Worm (Caenorhabditis elegans) whole organism, L3 larva: ENCODE results near the gene Y66D12A.11.

Experiments used
- R02D3.7 ChIP-seq: fragments of 150-350 bp; optimal IDR thresholded peaks from 2 replicates; lab custom pipeline; 2014; ENCODE audit warnings: missing biosample characterization, missing genetic modification characterization
- ZK546.5 ChIP-seq: sonication (generic microtip); optimal IDR thresholded peaks from 2 replicates; lab custom pipeline; 2017; ENCODE audit warnings: missing biosample characterization, missing genetic modification characterization
- aly-2 ChIP-seq: fragments of 150-350 bp; optimal IDR thresholded peaks from 2 replicates; lab custom pipeline; 2014; ENCODE audit warnings: missing biosample characterization, missing genetic modification characterization
- ama-1 ChIP-seq: fragments of 150-350 bp; optimal IDR thresholded peaks from 2 replicates; lab custom pipeline; 2018
- ceh-16 ChIP-seq: sonication (generic microtip); optimal IDR thresholded peaks from 2 replicates; lab custom pipeline; 2017; ENCODE audit warnings: missing biosample characterization, missing genetic modification characterization
- ceh-82 ChIP-seq: fragments of 150-350 bp; optimal IDR thresholded peaks from 2 replicates; lab custom pipeline; 2014; ENCODE audit warnings: missing biosample characterization, missing genetic modification characterization
- ceh-9 ChIP-seq: sonication (generic microtip); optimal IDR thresholded peaks from 2 replicates; lab custom pipeline; 2018; ENCODE audit warnings: missing biosample characterization, missing genetic modification characterization
- daf-12 ChIP-seq: fragments of 150-350 bp; optimal IDR thresholded peaks from 2 replicates; lab custom pipeline; 2014; ENCODE audit warnings: missing biosample characterization, missing genetic modification reagents, missing genetic modification characterization
- egl-27 ChIP-seq: sonication (generic microtip); optimal IDR thresholded peaks from 4 replicates; lab custom pipeline; 2017; ENCODE audit warnings: missing biosample characterization, missing genetic modification reagents, missing genetic modification characterization
- elt-2 ChIP-seq: sonication (generic microtip); optimal IDR thresholded peaks from 2 replicates; lab custom pipeline; 2016; ENCODE audit warnings: missing genetic modification reagents, mild to moderate bottlenecking, missing genetic modification characterization, missing compliant biosample characterization
- eor-1 ChIP-seq, 2 experiments: fragments of 150-350 bp; optimal IDR thresholded peaks; 2 replicates each; lab custom pipeline; 2014 to 2018; ENCODE audit warnings: missing biosample characterization in 2 of 2, missing genetic modification characterization in 2 of 2
- fkh-2 ChIP-seq: fragments of 150-350 bp; optimal IDR thresholded peaks from 2 replicates; lab custom pipeline; 2014; ENCODE audit warnings: missing biosample characterization, missing genetic modification reagents, missing genetic modification characterization
- fos-1 ChIP-seq: fragments of 150-350 bp; optimal IDR thresholded peaks from 2 replicates; lab custom pipeline; 2014; ENCODE audit warnings: missing biosample characterization, missing genetic modification characterization
- jun-1 ChIP-seq: fragments of 150-350 bp; optimal IDR thresholded peaks from 2 replicates; lab custom pipeline; 2014; ENCODE audit warnings: missing biosample characterization, missing genetic modification reagents, missing genetic modification characterization
- lin-15B ChIP-seq: fragments of 150-350 bp; optimal IDR thresholded peaks from 2 replicates; lab custom pipeline; 2014; ENCODE audit warnings: missing biosample characterization, missing genetic modification characterization
- lin-39 ChIP-seq: fragments of 150-350 bp; optimal IDR thresholded peaks from 2 replicates; lab custom pipeline; 2018; ENCODE audit warnings: missing biosample characterization, missing genetic modification reagents, missing genetic modification characterization
- mdl-1 ChIP-seq: fragments of 150-350 bp; optimal IDR thresholded peaks from 2 replicates; lab custom pipeline; 2014; ENCODE audit warnings: missing biosample characterization, missing genetic modification characterization
- mml-1 ChIP-seq: fragments of 150-350 bp; sonication (generic microtip); optimal IDR thresholded peaks from 3 replicates; lab custom pipeline; 2014; ENCODE audit warnings: missing biosample characterization, missing genetic modification characterization
- nfya-1 ChIP-seq: sonication (generic microtip); optimal IDR thresholded peaks from 2 replicates; lab custom pipeline; 2017; ENCODE audit warnings: missing genetic modification characterization, mild to moderate bottlenecking, missing compliant biosample characterization, antibody characterized with exemption, moderate library complexity; ENCODE audit not compliant: insufficient read depth
- nhr-12 ChIP-seq: fragments of 150-350 bp; optimal IDR thresholded peaks from 2 replicates; lab custom pipeline; 2014; ENCODE audit warnings: missing biosample characterization, missing genetic modification characterization
- nhr-23 ChIP-seq: fragments of 150-350 bp; optimal IDR thresholded peaks from 2 replicates; lab custom pipeline; 2014; ENCODE audit warnings: missing biosample characterization, missing genetic modification reagents, missing genetic modification characterization
- nhr-237 ChIP-seq: fragments of 150-350 bp; optimal IDR thresholded peaks from 2 replicates; lab custom pipeline; 2014; ENCODE audit warnings: missing biosample characterization, missing genetic modification characterization
- nhr-25 ChIP-seq: sonication (generic microtip); optimal IDR thresholded peaks from 2 replicates; lab custom pipeline; 2017; ENCODE audit warnings: missing biosample characterization, missing genetic modification characterization
- nhr-28 ChIP-seq: fragments of 150-350 bp; optimal IDR thresholded peaks from 2 replicates; lab custom pipeline; 2014; ENCODE audit warnings: missing biosample characterization, missing genetic modification characterization
- nhr-43 ChIP-seq: sonication (generic microtip); optimal IDR thresholded peaks from 2 replicates; lab custom pipeline; 2016; ENCODE audit warnings: mild to moderate bottlenecking, missing genetic modification characterization, missing compliant biosample characterization; ENCODE audit not compliant: poor library complexity, severe bottlenecking
- nhr-67 ChIP-seq: fragments of 150-350 bp; optimal IDR thresholded peaks from 2 replicates; lab custom pipeline; 2014; ENCODE audit warnings: missing biosample characterization, missing genetic modification characterization
- nhr-76 ChIP-seq: fragments of 150-350 bp; sonication (generic microtip); optimal IDR thresholded peaks from 5 replicates; lab custom pipeline; 2014; ENCODE audit warnings: missing biosample characterization, missing genetic modification characterization
- nhr-77 ChIP-seq: fragments of 150-350 bp; optimal IDR thresholded peaks from 2 replicates; lab custom pipeline; 2014; ENCODE audit warnings: missing biosample characterization, missing genetic modification characterization
- pha-4 ChIP-seq: fragments of 150-350 bp; optimal IDR thresholded peaks from 2 replicates; lab custom pipeline; 2014; ENCODE audit warnings: missing biosample characterization, missing genetic modification reagents, missing genetic modification characterization
- pqm-1 ChIP-seq: fragments of 150-350 bp; optimal IDR thresholded peaks from 2 replicates; lab custom pipeline; 2017; ENCODE audit warnings: missing biosample characterization, missing genetic modification characterization, inconsistent platforms
- sea-2 ChIP-seq: fragments of 150-350 bp; sonication (generic microtip); optimal IDR thresholded peaks from 4 replicates; lab custom pipeline; 2014; ENCODE audit warnings: missing biosample characterization, missing genetic modification reagents, missing genetic modification characterization
- tbx-2 ChIP-seq: sonication (generic microtip); optimal IDR thresholded peaks from 2 replicates; lab custom pipeline; 2016; ENCODE audit warnings: mild to moderate bottlenecking, missing genetic modification characterization, missing compliant biosample characterization
- zag-1 ChIP-seq: fragments of 150-350 bp; optimal IDR thresholded peaks from 2 replicates; lab custom pipeline; 2014; ENCODE audit warnings: missing biosample characterization, missing genetic modification characterization
- ztf-11 ChIP-seq: fragments of 150-350 bp; optimal IDR thresholded peaks from 2 replicates; lab custom pipeline; 2014; ENCODE audit warnings: missing biosample characterization, missing genetic modification characterization

Y66D12A.11 gene

ce11 chrIII:11534624-11535079, 28.6 kb upstream of the Y66D12A.11 start, which contains the start of gene nrps-1:
nrps-1 (plus strand) TSS chrIII:11534674.
- TF ChIP-seq tbx-2 (tag; lab: Kevin White, UChicago) = no peak

DNA sequence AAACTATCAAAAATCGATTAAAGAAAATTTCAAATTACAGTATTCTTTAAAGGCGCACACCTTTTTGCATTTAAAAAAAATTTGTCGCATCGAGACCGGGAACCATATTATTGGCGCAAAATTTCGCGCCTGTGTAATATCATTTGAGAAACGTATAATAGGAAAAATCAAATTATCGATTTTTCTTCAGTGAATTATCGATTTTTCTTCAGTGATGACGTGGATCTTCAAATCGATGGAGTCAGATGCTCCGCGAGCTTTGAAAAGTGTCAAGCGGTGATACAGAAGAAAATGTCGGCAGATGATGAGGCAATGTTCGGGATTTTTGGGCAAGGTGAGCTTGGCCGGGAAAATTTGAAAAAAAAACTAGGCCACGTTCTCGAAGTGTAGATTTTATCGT, 27.8 kb upstream of the Y66D12A.11 start:
- TF ChIP-seq ama-1 (lab: Kevin White, UChicago) = no peak
- TF ChIP-seq nhr-12 (tag; lab: Kevin White, UChicago) = no peak
- no peak for TF ChIP-seq pqm-1 (tag; lab: Kevin White, UChicago)
- no peak for TF ChIP-seq ceh-9 (tag; lab: Kevin White, UChicago)
- TF ChIP-seq ceh-16 (tag; lab: Kevin White, UChicago) = no peak
- TF ChIP-seq sea-2 = no peak
- no peak for TF ChIP-seq ceh-82 (tag; lab: Kevin White, UChicago)
- TF ChIP-seq fkh-2 (tag; lab: Kevin White, UChicago) = no peak
- no peak for TF ChIP-seq eor-1 (tag; optimal IDR thresholded peaks at IDR 0.05; lab: Kevin White, UChicago)
- TF ChIP-seq lin-15B (tag; lab: Kevin White, UChicago) = no peak
- TF ChIP-seq nhr-28 = no peak
- TF ChIP-seq fos-1 (tag; lab: Kevin White, UChicago) = no peak
- no peak for TF ChIP-seq aly-2 (tag; lab: Kevin White, UChicago)
- no peak for TF ChIP-seq nhr-77

ce11 chrIII:11544947-11545346, 18.3 kb upstream of the Y66D12A.11 start:
- TF ChIP-seq jun-1 (tag; lab: Kevin White, UChicago) = no peak
- TF ChIP-seq ceh-16 (tag; lab: Kevin White, UChicago) = no peak
- no peak for TF ChIP-seq nhr-12 (tag; lab: Kevin White, UChicago)
- no peak for TF ChIP-seq daf-12 (tag; lab: Kevin White, UChicago)
- no peak for TF ChIP-seq zag-1 (tag; lab: Kevin White, UChicago)
- TF ChIP-seq mml-1 = no peak

DNA sequence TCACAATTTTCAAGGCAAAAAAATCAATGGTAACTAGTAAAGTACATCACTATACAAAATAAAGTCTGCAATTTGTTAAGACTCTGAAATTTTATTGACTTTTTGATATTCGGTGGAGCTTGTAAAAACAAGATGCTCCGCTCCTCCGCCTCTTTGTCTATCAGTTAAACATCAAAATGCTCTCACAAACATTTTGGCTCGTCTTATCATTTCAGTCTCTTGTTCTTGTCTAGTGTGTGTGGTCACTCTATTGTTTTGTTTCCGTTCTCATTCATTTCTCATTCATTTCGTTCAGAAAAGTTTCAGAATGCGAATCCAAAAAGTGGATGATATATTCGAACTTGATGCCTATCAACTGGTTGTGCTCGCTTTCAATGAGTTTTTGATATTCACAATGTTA, 15.2 kb upstream of the Y66D12A.11 start, which contains the start of gene Y66D12A.13:
TSS of gene Y66D12A.13 (plus strand) at position 301 of the 400 bp plus-strand sequence.
- peak; percentile 23 for TF ChIP-seq elt-2 (tag; lab: Kevin White, UChicago)
- TF ChIP-seq pha-4 (tag; lab: Kevin White, UChicago) = no peak
- no peak for TF ChIP-seq nhr-237
- no peak for TF ChIP-seq ZK546.5 (tag; lab: Kevin White, UChicago)
- no peak for TF ChIP-seq tbx-2 (tag; lab: Kevin White, UChicago)
- TF ChIP-seq nhr-23 (tag; lab: Kevin White, UChicago) = no peak

DNA sequence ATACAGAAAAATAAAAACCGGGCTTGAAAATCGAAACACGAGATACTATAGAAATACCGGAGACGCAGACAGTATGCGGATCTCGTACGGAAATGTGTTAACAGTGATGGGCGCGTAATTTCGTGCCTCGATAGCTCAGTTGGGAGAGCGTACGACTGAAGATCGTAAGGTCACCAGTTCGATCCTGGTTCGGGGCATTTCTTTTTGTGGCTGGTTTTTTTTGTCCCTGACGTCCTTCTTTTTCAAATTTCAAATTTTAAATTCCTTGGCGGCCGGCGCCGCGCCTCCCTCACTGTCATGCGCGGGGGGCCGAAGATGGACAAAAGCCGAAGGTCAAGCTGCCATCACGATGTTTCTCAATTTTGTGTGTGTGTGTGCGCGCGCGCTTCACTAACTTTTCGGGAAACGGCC, 8.6 kb upstream of the Y66D12A.11 start:
- TF ChIP-seq aly-2 (tag; lab: Kevin White, UChicago) = no peak
- TF ChIP-seq mdl-1 (tag; lab: Kevin White, UChicago) = no peak
- TF ChIP-seq nfya-1 (tag; lab: Kevin White, UChicago) = peak; percentile 20
- TF ChIP-seq nhr-28 = no peak
- TF ChIP-seq ceh-9 (tag; lab: Kevin White, UChicago) = no peak
- no peak for TF ChIP-seq pha-4 (tag; lab: Kevin White, UChicago)
- TF ChIP-seq fos-1 (tag; lab: Kevin White, UChicago) = no peak
- TF ChIP-seq ztf-11 (tag; lab: Kevin White, UChicago) = no peak
- TF ChIP-seq nhr-23 (tag; lab: Kevin White, UChicago) = no peak
- TF ChIP-seq nhr-237 = no peak
- peak; percentile 71 for TF ChIP-seq nhr-25 (tag; lab: Kevin White, UChicago)
- no peak for TF ChIP-seq zag-1 (tag; lab: Kevin White, UChicago)
- TF ChIP-seq elt-2 (tag; lab: Kevin White, UChicago) = peak; percentile 1
- TF ChIP-seq nhr-43 = no peak
- TF ChIP-seq nhr-76 (tag; lab: Kevin White, UChicago) = no peak
- TF ChIP-seq nhr-67 (tag; lab: Kevin White, UChicago) = no peak
- TF ChIP-seq daf-12 (tag; lab: Kevin White, UChicago) = no peak
- TF ChIP-seq lin-15B (tag; lab: Kevin White, UChicago) = no peak
- no peak for TF ChIP-seq ama-1 (lab: Kevin White, UChicago)
- TF ChIP-seq egl-27 (tag; lab: Kevin White, UChicago) = no peak

ce11 chrIII:11556860-11557259, 6.4 kb upstream of the Y66D12A.11 start:
- TF ChIP-seq R02D3.7 (tag; lab: Kevin White, UChicago) (no peak), elt-2 (tag; lab: Kevin White, UChicago) (no peak), fkh-2 (tag; lab: Kevin White, UChicago) (no peak), nhr-25 (tag; lab: Kevin White, UChicago) (peak; percentile 55), nhr-76 (tag; lab: Kevin White, UChicago) (no peak), daf-12 (tag; lab: Kevin White, UChicago) (no peak), lin-39 (tag; lab: Kevin White, UChicago) (peak; percentile 32), nhr-23 (tag; lab: Kevin White, UChicago) (peak; percentile 8)
